Worm (Caenorhabditis elegans) whole organism, L1 larva: ENCODE results near the gene clec-70.

Source experiments
- nhr-237 ChIP-seq: fragments of 150-350 bp; optimal IDR thresholded peaks from 2 replicates; lab custom pipeline; 2014; ENCODE audit warnings: missing biosample characterization, missing genetic modification characterization
- snpc-4 ChIP-seq: fragments of 150-350 bp; optimal IDR thresholded peaks from 2 replicates; lab custom pipeline; 2014; ENCODE audit warnings: missing biosample characterization, missing genetic modification characterization
- swsn-7 ChIP-seq: sonication (generic microtip); optimal IDR thresholded peaks from 2 replicates; lab custom pipeline; 2016; ENCODE audit warnings: missing genetic modification characterization, missing compliant biosample characterization

DNA sequence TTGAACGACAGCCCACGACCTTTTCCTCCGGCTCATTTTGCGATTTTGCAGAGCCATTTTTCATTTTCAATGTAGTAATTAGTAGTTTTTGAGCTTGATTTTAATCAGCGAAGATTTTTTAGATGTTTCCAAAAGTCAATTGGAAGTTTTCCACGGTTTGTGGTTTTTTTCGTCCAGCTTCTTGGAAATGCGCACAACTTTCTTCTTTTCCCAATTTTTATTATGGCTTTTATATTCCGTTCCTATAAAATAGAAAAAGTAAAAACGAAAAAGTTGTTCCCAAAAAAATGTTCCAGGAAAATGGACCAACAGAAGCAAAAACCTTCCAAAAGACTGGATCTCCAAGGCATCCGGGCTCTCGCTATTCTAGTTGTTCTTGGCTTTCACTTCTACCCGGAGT lies 47.1 kb upstream of the clec-70 start, which contains the start of gene oac-22:
- TF ChIP-seq swsn-7 (tag; lab: Kevin White, UChicago): no peak
- no peak for TF ChIP-seq nhr-237 (tag; lab: Kevin White, UChicago)
- TF ChIP-seq snpc-4: no peak
